Worm (Caenorhabditis elegans): ENCODE measurements around the gene eftu-2.

Gene eftu-2

ce11 chrIII:6039370-6039769 is 30.0 kb downstream of the eftu-2 start, which contains the start of gene ift-139:
TSS of gene ift-139 (minus strand) at chrIII:6039470.
- no peak for TF ChIP-seq pha-4 (tag; optimal IDR thresholded peaks at IDR 0.05)
- no peak for TF ChIP-seq ceh-43 (GFP tag; optimal IDR thresholded peaks at IDR 0.05)
- TF ChIP-seq snpc-4 (tag; optimal IDR thresholded peaks at IDR 0.05), result no peak

- TF ChIP-seq flh-1 (GFP tag; optimal IDR thresholded peaks at IDR 0.05) (no peak), nhr-2 (tag; optimal IDR thresholded peaks at IDR 0.05) (peak; percentile 29)
Measured at ce11 chrIII:6046881-6047280, 37.5 kb downstream of the eftu-2 start, which contains the start of gene tbx-11. TSS of gene tbx-11 (minus strand) at chrIII:6046981.

ce11 chrIII:6055706-6056105 is 46.3 kb downstream of the eftu-2 start, which contains the start of gene F40H6.5:
TSS of gene F40H6.5 (minus strand) at chrIII:6055806.
- no peak for TF ChIP-seq elt-1 (tag; optimal IDR thresholded peaks at IDR 0.05; ENCODE audit: borderline replicate concordance, insufficient read depth)
- no peak for TF ChIP-seq unc-120 (tag; optimal IDR thresholded peaks at IDR 0.05; ENCODE audit: poor library complexity, severe bottlenecking)
- no peak for TF ChIP-seq M03D4.4 (tag; optimal IDR thresholded peaks at IDR 0.05)
- TF ChIP-seq unc-39 (tag; optimal IDR thresholded peaks at IDR 0.05), result no peak
- TF ChIP-seq nhr-12 (tag; optimal IDR thresholded peaks at IDR 0.05), result no peak
- no peak for TF ChIP-seq snpc-4 (tag; optimal IDR thresholded peaks at IDR 0.05)
- no peak for TF ChIP-seq pha-4 (tag; optimal IDR thresholded peaks at IDR 0.05)

- no peak for TF ChIP-seq mep-1 (tag; optimal IDR thresholded peaks at IDR 0.05)
- TF ChIP-seq unc-39 (tag; optimal IDR thresholded peaks at IDR 0.05), result no peak
- TF ChIP-seq sem-2 (GFP tag; optimal IDR thresholded peaks at IDR 0.05), result no peak
- no peak for TF ChIP-seq mls-2 (tag; optimal IDR thresholded peaks at IDR 0.05)
- no peak for TF ChIP-seq hlh-1 (tag; optimal IDR thresholded peaks at IDR 0.05)
- TF ChIP-seq elt-3 (tag; optimal IDR thresholded peaks at IDR 0.05), result no peak
- no peak for TF ChIP-seq ces-1 (GFP tag; optimal IDR thresholded peaks at IDR 0.05)
Measured at ce11 chrIII:6056179-6056578, 46.8 kb downstream of the eftu-2 start.

- no peak for TF ChIP-seq nhr-76 (tag; optimal IDR thresholded peaks at IDR 0.05)
- no peak for TF ChIP-seq unc-39 (tag; optimal IDR thresholded peaks at IDR 0.05)
- no peak for TF ChIP-seq ces-1 (GFP tag; optimal IDR thresholded peaks at IDR 0.05)
- no peak for TF ChIP-seq mab-5 (tag; optimal IDR thresholded peaks at IDR 0.05)
- no peak for TF ChIP-seq mep-1 (tag; optimal IDR thresholded peaks at IDR 0.05)
- TF ChIP-seq unc-62 (GFP tag; optimal IDR thresholded peaks at IDR 0.05), result no peak
- TF ChIP-seq ceh-83 (GFP tag; optimal IDR thresholded peaks at IDR 0.05), result no peak
- no peak for TF ChIP-seq ztf-11 (tag; optimal IDR thresholded peaks at IDR 0.05)
- no peak for TF ChIP-seq snpc-4 (tag; optimal IDR thresholded peaks at IDR 0.05)
- TF ChIP-seq zip-8 (tag; optimal IDR thresholded peaks at IDR 0.05), result no peak
- TF ChIP-seq ceh-43 (GFP tag; optimal IDR thresholded peaks at IDR 0.05), result no peak
- no peak for TF ChIP-seq ceh-39 (tag; optimal IDR thresholded peaks at IDR 0.05)
- no peak for TF ChIP-seq pha-4 (tag; optimal IDR thresholded peaks at IDR 0.05)
- TF ChIP-seq blmp-1 (tag; optimal IDR thresholded peaks at IDR 0.05), result no peak
- no peak for TF ChIP-seq mls-2 (tag; optimal IDR thresholded peaks at IDR 0.05)
- no peak for TF ChIP-seq ham-2 (GFP tag; optimal IDR thresholded peaks at IDR 0.05)
- TF ChIP-seq lsy-2 (tag; optimal IDR thresholded peaks at IDR 0.05), result no peak
- TF ChIP-seq nhr-28 (tag; optimal IDR thresholded peaks at IDR 0.05), result no peak
- TF ChIP-seq sptf-1 (tag; optimal IDR thresholded peaks at IDR 0.05), result no peak
- TF ChIP-seq nhr-237 (tag; optimal IDR thresholded peaks at IDR 0.05), result no peak
Measured at ce11 chrIII:6056770-6057169, 47.4 kb downstream of the eftu-2 start, which contains the start of gene clc-10. TSS of gene clc-10 (plus strand) at chrIII:6057070.

Data from whole organism, mixed stage, embryonic.